Worm (Caenorhabditis elegans): Measurements from ENCODE around the gene ldh-1.

ce11 chrII:11746782-11747288 is 22.8 kb downstream of the ldh-1 start:
- TF ChIP-seq unc-62 (GFP tag; optimal IDR thresholded peaks at IDR 0.05) (peak; percentile 36), lsy-2 (tag; optimal IDR thresholded peaks at IDR 0.05) (peak; percentile 23), nhr-12 (tag; optimal IDR thresholded peaks at IDR 0.05) (no peak), snpc-4 (tag; optimal IDR thresholded peaks at IDR 0.05) (no peak)
